Fruit fly (Drosophila melanogaster): ENCODE results near the gene bur.

Gene bur

DNA sequence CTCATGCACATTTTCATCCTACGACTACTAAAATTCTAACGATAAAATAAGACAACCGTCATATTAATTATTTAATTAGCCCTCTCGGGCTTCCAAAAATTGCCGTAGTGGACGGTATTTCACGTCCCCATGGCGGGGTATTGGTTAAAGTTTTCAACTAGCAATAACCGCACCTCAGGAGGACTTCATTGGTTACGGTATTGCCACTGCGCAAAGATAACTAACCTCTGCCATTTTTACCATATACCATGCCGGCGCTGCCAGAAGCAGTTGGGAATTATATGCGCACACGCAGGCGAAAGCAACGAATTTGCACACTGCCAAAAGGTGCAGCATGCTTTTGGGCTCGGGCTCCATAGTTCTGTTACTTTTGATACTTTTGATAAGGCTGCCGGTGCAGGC lies 35.5 kb upstream of the bur start (continued):
- TF ChIP-seq E2f2 (GFP tag; IDR thresholded peaks at IDR 0.05) (no peak), CG30431 (GFP tag; optimal IDR thresholded peaks at IDR 0.05) (no peak), stc (GFP tag; IDR thresholded peaks at IDR 0.05) (peak; percentile 50; the same call in 1 of the 2 replicates), CG16815 (GFP tag; optimal IDR thresholded peaks at IDR 0.05) (peak; percentile 5), CG30403 (GFP tag; optimal IDR thresholded peaks at IDR 0.05) (peak; percentile 11), dmrt11E (tag; optimal IDR thresholded peaks at IDR 0.05) (peak; percentile 19), chinmo (GFP tag; IDR thresholded peaks at IDR 0.05; ENCODE audit: partially characterized antibody) (0 out of 4 replicates have a peak, but pooled peaks have one; percentile 63), Bteb2 (GFP tag; optimal IDR thresholded peaks at IDR 0.05) (peak; percentile 0), CG11398 (GFP tag; optimal IDR thresholded peaks at IDR 0.05) (peak; percentile 23), Trl (optimal IDR thresholded peaks at IDR 0.05) (no peak), Trl (GFP tag; optimal IDR thresholded peaks at IDR 0.05) (peak; percentile 38), CG6813 (GFP tag; optimal IDR thresholded peaks at IDR 0.05) (no peak), Stat92E (GFP tag; optimal IDR thresholded peaks at IDR 0.05) (peak in 1 of 3 experiments; percentile 57), caup (GFP tag; optimal IDR thresholded peaks at IDR 0.05; ENCODE audit: severe bottlenecking) (peak; percentile 44), CG3995 (GFP tag; optimal IDR thresholded peaks at IDR 0.05) (peak; percentile 53), row (GFP tag; IDR thresholded peaks at IDR 0.05) (0 out of 3 replicates have a peak, but pooled peaks have one; percentile 10), NfI (GFP tag; optimal IDR thresholded peaks at IDR 0.05) (no peak), ro (GFP tag; IDR thresholded peaks at IDR 0.05) (0 out of 2 replicates have a peak, but pooled peaks have one; percentile 25), CG10431 (GFP tag; optimal IDR thresholded peaks at IDR 0.05) (peak; percentile 22), cwo (GFP tag; optimal IDR thresholded peaks at IDR 0.05) (no peak), CG6765 (GFP tag; optimal IDR thresholded peaks at IDR 0.05) (no peak), CG9727 (GFP tag; optimal IDR thresholded peaks at IDR 0.05) (peak; percentile 5), CG10959 (GFP tag; IDR thresholded peaks at IDR 0.05) (peak; percentile 62; the same call in 1 of the 2 replicates), tin (GFP tag; optimal IDR thresholded peaks at IDR 0.05) (peak; percentile 39), Xrp1 (GFP tag; IDR thresholded peaks at IDR 0.05) (peak; percentile 52), bowl (GFP tag; IDR thresholded peaks at IDR 0.05) (peak; percentile 15; the same call in 1 of the 2 replicates), Tbp (GFP tag; optimal IDR thresholded peaks at IDR 0.05) (peak; percentile 36), tup (GFP tag; optimal IDR thresholded peaks at IDR 0.05) (no peak), mam (GFP tag; optimal IDR thresholded peaks at IDR 0.05) (peak; percentile 19), slou (GFP tag; optimal IDR thresholded peaks at IDR 0.05) (no peak), sd (tag; optimal IDR thresholded peaks at IDR 0.05) (no peak), Scr (GFP tag; IDR thresholded peaks at IDR 0.05; ENCODE audit: partially characterized antibody) (0 out of 2 replicates have a peak, but pooled peaks have one; percentile 10), Mes4 (GFP tag; optimal IDR thresholded peaks at IDR 0.05) (no peak), HLH3B (GFP tag; IDR thresholded peaks at IDR 0.05) (no peak; the same call in 1 of the 2 replicates), CG17829 (tag; optimal IDR thresholded peaks at IDR 0.05) (peak; percentile 40), Chrac-16 (GFP tag; optimal IDR thresholded peaks at IDR 0.05) (peak; percentile 37), CG2889 (GFP tag; IDR thresholded peaks at IDR 0.05) (0 out of 3 replicates have a peak, but pooled peaks have one; percentile 36), CG17359 (tag; optimal IDR thresholded peaks at IDR 0.05) (peak; percentile 53), nmo (GFP tag; optimal IDR thresholded peaks at IDR 0.05) (peak; percentile 5), Antp (GFP tag; optimal IDR thresholded peaks at IDR 0.05) (peak; percentile 46), ewg (GFP tag; optimal IDR thresholded peaks at IDR 0.05) (peak; percentile 54), bcd (GFP tag; optimal IDR thresholded peaks at IDR 0.05) (peak; percentile 36), Poxn (GFP tag; IDR thresholded peaks at IDR 0.05) (no peak), ato (GFP tag; IDR thresholded peaks at IDR 0.05; ENCODE audit: partially characterized antibody) (0 out of 2 replicates have a peak, but pooled peaks have one; percentile 52), psq (GFP tag; optimal IDR thresholded peaks at IDR 0.05) (no peak), exex (tag; optimal IDR thresholded peaks at IDR 0.05) (peak; percentile 60), nerfin-1 (tag; optimal IDR thresholded peaks at IDR 0.05) (peak; percentile 27), H15 (GFP tag; IDR thresholded peaks at IDR 0.05) (0 out of 3 replicates have a peak, but pooled peaks have one; percentile 37), CG6791 (GFP tag; IDR thresholded peaks at IDR 0.05; ENCODE audit: partially characterized antibody) (peak; percentile 67; the same call in 2 of the 3 replicates), CG32767 (GFP tag; IDR thresholded peaks at IDR 0.05) (no peak)

All from whole organism, embryonic.